Worm (Caenorhabditis elegans): ENCODE measurements around the gene lgc-35.
A peak's percentile ranks its signal among the peaks of the same experiment; 100 is the strongest.

The lgc-35 gene

ce11 chrII:12878697-12879096 lies 38.7 kb upstream of the lgc-35 start (continued):
- TF ChIP-seq ztf-1 (GFP tag; conservative IDR thresholded peaks at IDR 0.05) (no peak), sma-3 (GFP tag; optimal IDR thresholded peaks at IDR 0.05) (peak; percentile 26), nhr-11 (tag; optimal IDR thresholded peaks at IDR 0.05) (no peak), nhr-237 (tag; optimal IDR thresholded peaks at IDR 0.05) (no peak), nhr-12 (tag; optimal IDR thresholded peaks at IDR 0.05) (no peak), elt-3 (tag; optimal IDR thresholded peaks at IDR 0.05) (no peak), crh-2 (tag; optimal IDR thresholded peaks at IDR 0.05) (peak; percentile 66), R02D3.7 (tag; optimal IDR thresholded peaks at IDR 0.05) (no peak), gmeb-1 (tag; optimal IDR thresholded peaks at IDR 0.05) (peak; percentile 54), mbf-1 (tag; optimal IDR thresholded peaks at IDR 0.05) (no peak), nhr-25 (tag; optimal IDR thresholded peaks at IDR 0.05) (no peak), skn-1 (tag; optimal IDR thresholded peaks at IDR 0.05) (no peak), nhr-77 (tag; optimal IDR thresholded peaks at IDR 0.05) (no peak), ztf-11 (tag; optimal IDR thresholded peaks at IDR 0.05) (no peak), unc-55 (GFP tag; optimal IDR thresholded peaks at IDR 0.05) (peak; percentile 18), aly-2 (tag; optimal IDR thresholded peaks at IDR 0.05) (no peak), nhr-6 (tag; optimal IDR thresholded peaks at IDR 0.05) (no peak), dmd-4 (tag; optimal IDR thresholded peaks at IDR 0.05) (no peak), egl-27 (tag; optimal IDR thresholded peaks at IDR 0.05) (peak; percentile 24), lin-39 (tag; optimal IDR thresholded peaks at IDR 0.05) (no peak), unc-39 (tag; optimal IDR thresholded peaks at IDR 0.05) (no peak)

- TF ChIP-seq ZK546.5 (tag; optimal IDR thresholded peaks at IDR 0.05) (no peak), ztf-1 (GFP tag; conservative IDR thresholded peaks at IDR 0.05) (no peak), mbf-1 (tag; optimal IDR thresholded peaks at IDR 0.05) (no peak), ceh-82 (tag; optimal IDR thresholded peaks at IDR 0.05) (no peak), nhr-12 (tag; optimal IDR thresholded peaks at IDR 0.05) (no peak)
Observed at ce11 chrII:12878071-12878668, 38.2 kb upstream of the lgc-35 start, which contains the start of gene gsy-1. Gene gsy-1, minus strand, starts transcription at chrII:12878121.

ce11 chrII:12866079-12866478 lies 26.1 kb upstream of the lgc-35 start:
- TF ChIP-seq lsy-2 (tag; optimal IDR thresholded peaks at IDR 0.05) (no peak), nhr-25 (tag; optimal IDR thresholded peaks at IDR 0.05) (no peak), fos-1 (tag; optimal IDR thresholded peaks at IDR 0.05) (no peak), ama-1 (optimal IDR thresholded peaks at IDR 0.05) (no peak), lin-13 (GFP tag; optimal IDR thresholded peaks at IDR 0.05) (no peak), lin-11 (tag; optimal IDR thresholded peaks at IDR 0.05) (no peak), nhr-23 (tag; optimal IDR thresholded peaks at IDR 0.05) (no peak), nhr-77 (tag; optimal IDR thresholded peaks at IDR 0.05) (no peak), zag-1 (tag; optimal IDR thresholded peaks at IDR 0.05) (no peak), mbf-1 (tag; optimal IDR thresholded peaks at IDR 0.05) (no peak), peb-1 (tag; optimal IDR thresholded peaks at IDR 0.05) (no peak), alr-1 (tag; optimal IDR thresholded peaks at IDR 0.05) (no peak), nhr-237 (tag; optimal IDR thresholded peaks at IDR 0.05) (no peak)

ce11 chrII:12865604-12866003 lies 25.6 kb upstream of the lgc-35 start, which contains the start of gene snf-5:
Gene snf-5, minus strand, starts transcription at chrII:12865785.
- TF ChIP-seq alr-1 (tag; optimal IDR thresholded peaks at IDR 0.05) (no peak), mdl-1 (tag; optimal IDR thresholded peaks at IDR 0.05) (no peak), ceh-16 (tag; optimal IDR thresholded peaks at IDR 0.05) (no peak)

ce11 chrII:12855900-12856299 lies 15.9 kb upstream of the lgc-35 start, which contains the start of gene Y46G5A.29:
Gene Y46G5A.29, plus strand, starts transcription at chrII:12856200.
- TF ChIP-seq elt-1 (tag; optimal IDR thresholded peaks at IDR 0.05) = no peak
- no peak for TF ChIP-seq C34F6.9 (tag; optimal IDR thresholded peaks at IDR 0.05)
- TF ChIP-seq nhr-23 (tag; optimal IDR thresholded peaks at IDR 0.05) = no peak
- no peak for TF ChIP-seq mdl-1 (tag; optimal IDR thresholded peaks at IDR 0.05)
- no peak for TF ChIP-seq sma-9 (GFP tag; optimal IDR thresholded peaks at IDR 0.05)
- no peak for TF ChIP-seq sma-9 (tag; optimal IDR thresholded peaks at IDR 0.05)
- TF ChIP-seq nhr-25 (tag; optimal IDR thresholded peaks at IDR 0.05) = no peak
- no peak for TF ChIP-seq elt-3 (tag; optimal IDR thresholded peaks at IDR 0.05)
- TF ChIP-seq nhr-77 (tag; optimal IDR thresholded peaks at IDR 0.05) = no peak
- no peak for TF ChIP-seq unc-39 (tag; optimal IDR thresholded peaks at IDR 0.05)
- no peak for TF ChIP-seq skn-1 (tag; optimal IDR thresholded peaks at IDR 0.05)

Data from whole organism, L2 larva.